Worm (Caenorhabditis elegans): ENCODE results near the gene gsp-1.

The gsp-1 gene

ce11 chrV:10715158-10716152, 33.2 kb downstream of the gsp-1 start (continued):
- TF ChIP-seq pha-4 (GFP tag; IDR thresholded peaks at IDR 0.05) (peak; percentile 92), pha-4 (tag; optimal IDR thresholded peaks at IDR 0.05) (no peak), lin-39 (tag; optimal IDR thresholded peaks at IDR 0.05) (no peak), spr-3 (GFP tag; optimal IDR thresholded peaks at IDR 0.05) (peak; percentile 62), gei-8 (GFP tag; optimal IDR thresholded peaks at IDR 0.05) (peak; percentile 87), nhr-11 (tag; optimal IDR thresholded peaks at IDR 0.05) (peak; percentile 90), madf-5 (GFP tag; IDR thresholded peaks at IDR 0.05) (no peak), hmg-1.1 (GFP tag; IDR thresholded peaks at IDR 0.05) (peak; percentile 94), ceh-28 (tag; optimal IDR thresholded peaks at IDR 0.05) (no peak), set-16 (GFP tag; IDR thresholded peaks at IDR 0.05) (peak; percentile 100), dve-1 (tag; optimal IDR thresholded peaks at IDR 0.05; ENCODE audit: insufficient read depth) (peak; percentile 91), mep-1 (tag; optimal IDR thresholded peaks at IDR 0.05) (peak; percentile 95), ctbp-1 (GFP tag; IDR thresholded peaks at IDR 0.05) (peak; percentile 99), fos-1 (tag; optimal IDR thresholded peaks at IDR 0.05) (no peak), ces-1 (GFP tag; optimal IDR thresholded peaks at IDR 0.05) (no peak), nhr-41 (GFP tag; IDR thresholded peaks at IDR 0.05) (peak; percentile 85), ceh-62 (tag; optimal IDR thresholded peaks at IDR 0.05) (no peak), saeg-2 (GFP tag; IDR thresholded peaks at IDR 0.05) (peak; percentile 92), nhr-111 (GFP tag; optimal IDR thresholded peaks at IDR 0.05) (no peak), lsy-2 (tag; optimal IDR thresholded peaks at IDR 0.05) (peak; percentile 69 to 90), fkh-10 (GFP tag; optimal IDR thresholded peaks at IDR 0.05) (peak; percentile 93), nhr-102 (tag; optimal IDR thresholded peaks at IDR 0.05) (peak; percentile 56), unc-62 (GFP tag; optimal IDR thresholded peaks at IDR 0.05 in 1 of 2) (peak in 1 of 2 experiments; percentile 100), unc-62 (tag; optimal IDR thresholded peaks at IDR 0.05) (no peak), nhr-25 (tag; optimal IDR thresholded peaks at IDR 0.05; ENCODE audit: borderline replicate concordance, insufficient read depth) (peak; percentile 59), madf-9 (GFP tag; conservative IDR thresholded peaks at IDR 0.05) (peak; percentile 89), mxl-3 (GFP tag; optimal IDR thresholded peaks at IDR 0.05) (peak; percentile 95), vab-7 (GFP tag; IDR thresholded peaks at IDR 0.05) (peak; percentile 90), F44E2.7 (GFP tag; IDR thresholded peaks at IDR 0.05) (no peak), zfp-3 (GFP tag; conservative IDR thresholded peaks at IDR 0.05) (peak; percentile 66; the same call in 1 of the 2 replicates), mdt-29 (GFP tag; IDR thresholded peaks at IDR 0.05) (peak; percentile 69), cey-2 (tag; optimal IDR thresholded peaks at IDR 0.05; ENCODE audit: borderline replicate concordance, insufficient read depth) (no peak), jun-1 (tag; optimal IDR thresholded peaks at IDR 0.05) (peak; percentile 31), nhr-10 (tag; optimal IDR thresholded peaks at IDR 0.05) (peak; percentile 27), aly-2 (tag; optimal IDR thresholded peaks at IDR 0.05) (no peak), unc-39 (tag; optimal IDR thresholded peaks at IDR 0.05) (no peak), sdz-12 (GFP tag; optimal IDR thresholded peaks at IDR 0.05) (no peak), D1046.2 (GFP tag; IDR thresholded peaks at IDR 0.05) (0 out of 2 replicates have a peak, but pooled peaks have one; percentile 67), tra-1 (GFP tag; IDR thresholded peaks at IDR 0.05) (peak; percentile 95), daf-12 (tag; optimal IDR thresholded peaks at IDR 0.05) (no peak), dmd-6 (GFP tag; IDR thresholded peaks at IDR 0.05) (peak; percentile 98), ZK546.5 (tag; optimal IDR thresholded peaks at IDR 0.05) (no peak), mes-2 (tag; optimal IDR thresholded peaks at IDR 0.05; ENCODE audit: poor library complexity, severe bottlenecking) (peak; percentile 44), aha-1 (tag) (peak; percentile 100), Y105C5A.15 (GFP tag; IDR thresholded peaks at IDR 0.05) (no peak), snpc-1.2 (GFP tag; IDR thresholded peaks at IDR 0.05) (no peak), zip-11 (GFP tag; IDR thresholded peaks at IDR 0.05) (no peak), lin-13 (GFP tag; optimal IDR thresholded peaks at IDR 0.05) (peak; percentile 46), F10B5.3 (tag; optimal IDR thresholded peaks at IDR 0.05) (no peak)

Data from whole organism, L4 larva.